Worm (Caenorhabditis elegans) whole organism, late embryonic: Measurements from ENCODE around the gene brf-1.

Experiments used
- K02D7.2 ChIP-seq: sonication (generic microtip); optimal IDR thresholded peaks from 2 replicates; lab custom pipeline; 2017; ENCODE audit warnings: mild to moderate bottlenecking, missing genetic modification characterization, missing compliant biosample characterization
- fkh-10 ChIP-seq: fragments of 150-350 bp; optimal IDR thresholded peaks from 2 replicates; lab custom pipeline; 2014; ENCODE audit warnings: missing biosample characterization, missing genetic modification reagents, missing genetic modification characterization
- fkh-6 ChIP-seq: sonication (generic microtip); optimal IDR thresholded peaks from 2 replicates; lab custom pipeline; 2016; ENCODE audit warnings: missing genetic modification characterization, missing compliant biosample characterization
- hlh-30 ChIP-seq: sonication (generic microtip); optimal IDR thresholded peaks from 2 replicates; lab custom pipeline; 2017; ENCODE audit warnings: antibody characterized with exemption, missing genetic modification characterization, missing compliant biosample characterization; ENCODE audit not compliant: insufficient read depth
- madf-2 ChIP-seq: sonication (generic microtip); optimal IDR thresholded peaks from 2 replicates; lab custom pipeline; 2017; ENCODE audit warnings: missing genetic modification characterization, missing compliant biosample characterization
- mec-3 ChIP-seq: sonication (generic microtip); optimal IDR thresholded peaks from 2 replicates; lab custom pipeline; 2016; ENCODE audit warnings: borderline replicate concordance, missing genetic modification characterization, missing compliant biosample characterization
- pha-4 ChIP-seq: fragments of 150-350 bp; optimal IDR thresholded peaks from 2 replicates; lab custom pipeline; 2018; ENCODE audit warnings: missing biosample characterization, missing genetic modification reagents, missing genetic modification characterization
- ref-2 ChIP-seq: sonication (generic microtip); optimal IDR thresholded peaks from 2 replicates; lab custom pipeline; 2016; ENCODE audit warnings: missing genetic modification characterization, missing compliant biosample characterization
- sox-2 ChIP-seq: fragments of 200-800 bp; sonication (Bioruptor generic); IDR thresholded peaks from 2 replicates; pipeline ENCODE4 v1.3.6; 2022; ENCODE audit warnings: missing genetic modification reagents, missing genetic modification characterization, missing compliant biosample characterization

DNA sequence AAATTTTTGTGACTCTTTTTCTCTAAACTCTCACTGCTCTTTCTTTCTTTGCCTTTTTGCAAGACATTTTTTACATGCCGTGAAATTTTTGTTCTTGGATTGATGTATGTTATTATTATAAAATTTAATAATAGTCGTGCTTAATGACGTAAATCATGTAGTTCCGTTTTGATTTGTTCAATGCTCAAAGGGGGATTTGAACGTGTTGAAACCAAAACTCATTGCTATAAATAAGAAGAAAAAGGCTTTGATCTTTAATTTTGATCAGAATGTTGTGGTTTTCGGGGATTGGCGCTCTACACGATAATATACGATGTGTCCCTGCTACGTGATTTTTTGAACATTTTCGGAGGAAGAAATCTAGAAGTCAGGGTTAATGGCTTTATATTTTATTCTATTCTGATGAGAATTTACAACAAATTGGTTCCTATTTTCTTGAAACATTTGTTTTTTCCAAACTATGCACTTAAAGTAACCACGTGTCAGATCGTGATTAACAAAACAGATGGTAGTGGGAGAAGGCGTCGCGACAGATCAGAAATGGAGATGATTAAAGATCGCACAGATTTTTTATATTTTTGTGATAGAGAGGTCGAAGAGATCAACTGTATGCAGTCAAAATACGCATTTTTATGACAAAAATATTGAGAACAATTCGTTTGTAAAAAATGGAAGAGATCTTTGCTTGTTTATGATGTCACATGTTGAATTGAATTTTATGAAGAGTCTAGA, 36.1 kb downstream of the brf-1 start:
- no peak for TF ChIP-seq mec-3
- no peak for TF ChIP-seq fkh-10 (GFP tag; lab: Kevin White, UChicago)
- no peak for TF ChIP-seq pha-4 (tag; lab: Kevin White, UChicago)
- TF ChIP-seq K02D7.2 (tag; lab: Kevin White, UChicago) = no peak
- no peak for TF ChIP-seq hlh-30 (tag; lab: Kevin White, UChicago)
- TF ChIP-seq madf-2 (tag; lab: Kevin White, UChicago) = no peak
- TF ChIP-seq fkh-6 (tag; lab: Kevin White, UChicago) = no peak
- TF ChIP-seq ref-2 (tag; lab: Kevin White, UChicago) = no peak
- no peak for TF ChIP-seq sox-2 (GFP tag; lab: Robert Waterston, UW)
